Fruit fly (Drosophila melanogaster) whole organism, wandering third instar larva: Measurements from ENCODE around the gene CG43658.

ENCODE experiments used
- Abd-B ChIP-seq: fragments of >200 bp; optimal IDR thresholded peaks from 2 replicates; lab custom pipeline; 2017; ENCODE audit warnings: missing biosample characterization, missing genetic modification characterization
- CG32264 ChIP-seq: fragments of 200-800 bp; sonication (Bioruptor generic); optimal IDR thresholded peaks from 2 replicates; lab custom pipeline; 2016; ENCODE audit warnings: missing biosample characterization, missing genetic modification characterization
- CG9705 ChIP-seq: fragments of 200-800 bp; sonication (Bioruptor generic); optimal IDR thresholded peaks from 2 replicates; lab custom pipeline; 2018; ENCODE audit warnings: missing biosample characterization, mild to moderate bottlenecking, missing genetic modification characterization
- CrebA ChIP-seq: fragments of 200-800 bp; sonication (Bioruptor generic); optimal IDR thresholded peaks from 2 replicates; lab custom pipeline; 2016; ENCODE audit warnings: missing biosample characterization, mild to moderate bottlenecking, missing genetic modification characterization, borderline replicate concordance
- Dfd ChIP-seq: fragments of >200 bp; optimal IDR thresholded peaks from 2 replicates; lab custom pipeline; 2017; ENCODE audit warnings: missing biosample characterization, missing genetic modification characterization
- Dif ChIP-seq: fragments of 200-275, 200-300 bp; sonication (Bioruptor generic); optimal IDR thresholded peaks from 2 replicates; lab custom pipeline; 2018; ENCODE audit warnings: missing biosample characterization, missing genetic modification characterization; ENCODE audit not compliant: partially characterized antibody
- GATAd ChIP-seq: sonication (Bioruptor generic); optimal IDR thresholded peaks from 2 replicates; lab custom pipeline; 2016; ENCODE audit warnings: missing biosample characterization, missing genetic modification characterization
- HLH106 ChIP-seq: fragments of 200-800 bp; optimal IDR thresholded peaks from 3 replicates; lab custom pipeline; 2019; ENCODE audit warnings: missing biosample characterization, mild to moderate bottlenecking, missing genetic modification characterization, moderate library complexity
- Hnf4 ChIP-seq: fragments of 200-800 bp; sonication (Bioruptor generic); optimal IDR thresholded peaks from 2 replicates; lab custom pipeline; 2016; ENCODE audit warnings: missing biosample characterization, mild to moderate bottlenecking, missing genetic modification characterization
- Hr78 ChIP-seq: fragments of >200 bp; optimal IDR thresholded peaks from 2 replicates; lab custom pipeline; 2017; ENCODE audit warnings: missing biosample characterization, missing genetic modification characterization
- Hr83 ChIP-seq: fragments of 200-300 bp; sonication (Bioruptor generic); optimal IDR thresholded peaks from 2 replicates; lab custom pipeline; 2016; ENCODE audit warnings: missing biosample characterization, mild to moderate bottlenecking, missing genetic modification characterization, moderate library complexity; ENCODE audit not compliant: poor library complexity, severe bottlenecking
- Jra ChIP-seq: sonication (Bioruptor generic); optimal IDR thresholded peaks from 2 replicates; lab custom pipeline; 2016; ENCODE audit warnings: missing biosample characterization, missing genetic modification characterization
- Mio ChIP-seq: sonication (Bioruptor generic); optimal IDR thresholded peaks from 2 replicates; lab custom pipeline; 2016; ENCODE audit warnings: missing biosample characterization, missing genetic modification characterization
- Myc ChIP-seq: fragments of >200 bp; optimal IDR thresholded peaks from 2 replicates; lab custom pipeline; 2017
- OdsH ChIP-seq: fragments of 200-800 bp; sonication (Bioruptor generic); optimal IDR thresholded peaks from 2 replicates; lab custom pipeline; 2016; ENCODE audit warnings: missing biosample characterization, mild to moderate bottlenecking, missing genetic modification characterization
- Rel ChIP-seq, 2 experiments: fragments of 200-800 bp; sonication (Bioruptor generic) in 1 of 2; optimal IDR thresholded peaks; 2 replicates in 1 of 2; 3 replicates in 1 of 2; lab custom pipeline; 2016 to 2019; ENCODE audit warnings: mild to moderate bottlenecking in 2 of 2, missing biosample characterization in 2 of 2, missing genetic modification characterization in 2 of 2, moderate library complexity in 1 of 2
- Sp1 ChIP-seq: fragments of 200-800 bp; sonication (Bioruptor generic); optimal IDR thresholded peaks from 3 replicates; lab custom pipeline; 2019; ENCODE audit warnings: missing biosample characterization, mild to moderate bottlenecking, missing genetic modification characterization, moderate library complexity
- br ChIP-seq: fragments of 200-800 bp; sonication (Bioruptor generic); optimal IDR thresholded peaks from 2 replicates; lab custom pipeline; 2016; ENCODE audit warnings: missing biosample characterization, missing genetic modification characterization
- brk ChIP-seq: fragments of 200-800 bp; sonication (Bioruptor generic); optimal IDR thresholded peaks from 2 replicates; lab custom pipeline; 2016; ENCODE audit warnings: missing biosample characterization, mild to moderate bottlenecking, missing genetic modification characterization
- dmrt93B ChIP-seq: fragments of 200-800 bp; sonication (Bioruptor generic); optimal IDR thresholded peaks from 2 replicates; lab custom pipeline; 2018; ENCODE audit warnings: missing biosample characterization, mild to moderate bottlenecking, missing genetic modification characterization
- dsf ChIP-seq: sonication (Bioruptor generic); optimal IDR thresholded peaks from 2 replicates; lab custom pipeline; 2016; ENCODE audit warnings: missing biosample characterization, missing genetic modification characterization, borderline replicate concordance
- ey ChIP-seq: fragments of 200-800 bp; sonication (Bioruptor generic); optimal IDR thresholded peaks from 2 replicates; lab custom pipeline; 2016; ENCODE audit warnings: missing biosample characterization, missing genetic modification characterization
- foxo ChIP-seq, 2 experiments: fragments of 200-800 bp; sonication (Bioruptor generic); optimal IDR thresholded peaks; 2 replicates in 1 of 2; 3 replicates in 1 of 2; lab custom pipeline; 2016 to 2017; ENCODE audit warnings: missing biosample characterization in 2 of 2, missing genetic modification characterization in 2 of 2
- fru ChIP-seq: fragments of 200-800 bp; sonication (Bioruptor generic); optimal IDR thresholded peaks from 3 replicates; lab custom pipeline; 2016; ENCODE audit warnings: missing biosample characterization, mild to moderate bottlenecking, missing genetic modification characterization
- h ChIP-seq: fragments of 200-800 bp; sonication (Bioruptor generic); optimal IDR thresholded peaks from 3 replicates; lab custom pipeline; 2016; ENCODE audit warnings: missing biosample characterization, mild to moderate bottlenecking, missing genetic modification characterization
- jim ChIP-seq: fragments of 175-275, 200-325 bp; sonication (Bioruptor generic); optimal IDR thresholded peaks from 2 replicates; lab custom pipeline; 2016; ENCODE audit warnings: missing biosample characterization, mild to moderate bottlenecking, missing genetic modification characterization
- pan ChIP-seq: fragments of >200 bp; optimal IDR thresholded peaks from 2 replicates; lab custom pipeline; 2017
- psq ChIP-seq: fragments of 200-800 bp; sonication (Bioruptor generic); optimal IDR thresholded peaks from 3 replicates; lab custom pipeline; 2017; ENCODE audit warnings: missing biosample characterization, mild to moderate bottlenecking, missing genetic modification characterization, moderate library complexity
- rgr ChIP-seq: fragments of 200-800 bp; sonication (Bioruptor generic); optimal IDR thresholded peaks from 3 replicates; lab custom pipeline; 2016; ENCODE audit warnings: missing biosample characterization, mild to moderate bottlenecking, missing genetic modification characterization
- sage ChIP-seq: fragments of 200-800 bp; sonication (Bioruptor generic); optimal IDR thresholded peaks from 2 replicates; lab custom pipeline; 2016; ENCODE audit warnings: missing biosample characterization, mild to moderate bottlenecking, missing genetic modification characterization
- tai ChIP-seq: sonication (Bioruptor generic); optimal IDR thresholded peaks from 2 replicates; lab custom pipeline; 2016; ENCODE audit warnings: missing biosample characterization, missing genetic modification characterization
- usp ChIP-seq: fragments of >200 bp; optimal IDR thresholded peaks from 2 replicates; lab custom pipeline; 2017; ENCODE audit warnings: missing biosample characterization, missing genetic modification characterization
- woc ChIP-seq: sonication (Bioruptor generic); optimal IDR thresholded peaks from 2 replicates; lab custom pipeline; 2016; ENCODE audit warnings: missing biosample characterization, mild to moderate bottlenecking, missing genetic modification characterization

The CG43658 gene

dm6 chrX:17531549-17532131 is 29.3 kb downstream of the CG43658 start:
- TF ChIP-seq h (GFP tag; lab: Kevin White, UChicago) (peak; percentile 3), br (GFP tag; lab: Kevin White, UChicago) (peak; percentile 73), rgr (GFP tag; lab: Kevin White, UChicago) (peak; percentile 46), tai (no peak), brk (GFP tag; lab: Kevin White, UChicago) (peak; percentile 50), CrebA (peak; percentile 96), Jra (peak; percentile 23), HLH106 (tag; lab: Kevin White, UChicago) (peak; percentile 44), Abd-B (GFP tag; lab: Kevin White, UChicago) (no peak), ey (GFP tag; lab: Kevin White, UChicago) (no peak), woc (GFP tag; lab: Kevin White, UChicago) (peak; percentile 9), Hnf4 (GFP tag; lab: Kevin White, UChicago) (peak; percentile 21), dmrt93B (GFP tag; lab: Kevin White, UChicago) (peak; percentile 40), CG32264 (GFP tag; lab: Kevin White, UChicago) (peak; percentile 75), CG9705 (GFP tag; lab: Kevin White, UChicago) (peak; percentile 16), Dif (no peak), fru (peak; percentile 25), dsf (GFP tag; lab: Kevin White, UChicago) (no peak), Hr83 (GFP tag; lab: Kevin White, UChicago) (peak; percentile 71), Mio (GFP tag; lab: Kevin White, UChicago) (no peak), Sp1 (GFP tag; lab: Kevin White, UChicago) (peak; percentile 97), Rel (GFP tag; optimal IDR thresholded peaks at IDR 0.05; lab: Kevin White, UChicago) (peak; percentile 93), Rel (tag; optimal IDR thresholded peaks at IDR 0.05; lab: Kevin White, UChicago) (peak; percentile 79), psq (peak; percentile 37), foxo (GFP tag; optimal IDR thresholded peaks at IDR 0.05; lab: Kevin White, UChicago) (peak; percentile 78 to 82), jim (GFP tag; lab: Kevin White, UChicago) (peak; percentile 58), Myc (no peak), sage (GFP tag; lab: Kevin White, UChicago) (peak; percentile 83), OdsH (peak; percentile 42)

dm6 chrX:17524426-17524825 is 36.6 kb downstream of the CG43658 start:
- TF ChIP-seq jim (GFP tag; lab: Kevin White, UChicago), result no peak
- no peak for TF ChIP-seq OdsH
- TF ChIP-seq, all 38 proteins: peak for 0

DNA sequence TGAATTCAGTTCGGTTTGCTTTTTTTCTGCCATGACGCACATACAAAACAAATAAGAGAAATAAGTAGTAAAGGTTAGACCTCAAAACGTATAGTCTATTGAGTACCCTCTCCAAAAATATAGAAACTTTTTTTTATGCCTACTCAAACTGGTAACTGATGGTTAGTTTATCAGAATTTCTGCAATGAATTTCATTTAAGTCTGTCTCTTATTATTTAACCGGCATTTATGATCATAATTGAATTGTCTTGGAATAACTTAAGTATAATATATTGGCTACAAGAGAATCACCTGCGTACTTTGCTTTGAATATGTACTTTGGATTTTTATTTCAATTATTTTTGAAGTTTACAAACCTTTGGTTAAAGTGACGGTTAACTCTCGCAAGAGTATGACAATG is 37.4 kb downstream of the CG43658 start:
- no peak for TF ChIP-seq Dfd (GFP tag; lab: Kevin White, UChicago)

- no peak for TF ChIP-seq Mio (GFP tag; lab: Kevin White, UChicago)
- TF ChIP-seq rgr (GFP tag; lab: Kevin White, UChicago), result no peak
- TF ChIP-seq Hr78 (GFP tag; lab: Kevin White, UChicago), result no peak
- no peak for TF ChIP-seq foxo (GFP tag; optimal IDR thresholded peaks at IDR 0.05; lab: Kevin White, UChicago)
- TF ChIP-seq woc (GFP tag; lab: Kevin White, UChicago), result no peak
- no peak for TF ChIP-seq brk (GFP tag; lab: Kevin White, UChicago)
- TF ChIP-seq usp (GFP tag; lab: Kevin White, UChicago), result no peak
- TF ChIP-seq psq, result no peak
- TF ChIP-seq Hnf4 (GFP tag; lab: Kevin White, UChicago), result no peak
- no peak for TF ChIP-seq dsf (GFP tag; lab: Kevin White, UChicago)
- TF ChIP-seq pan, result no peak
- TF ChIP-seq tai, result no peak
- no peak for TF ChIP-seq ey (GFP tag; lab: Kevin White, UChicago)
- no peak for TF ChIP-seq CG9705 (GFP tag; lab: Kevin White, UChicago)
- no peak for TF ChIP-seq OdsH
- TF ChIP-seq HLH106 (tag; lab: Kevin White, UChicago), result no peak
- TF ChIP-seq GATAd, result no peak
Observed at dm6 chrX:17522576-17522975, 38.4 kb downstream of the CG43658 start.
